Worm (Caenorhabditis elegans) whole organism, L4/young adult: Measurements from ENCODE around the gene C17G10.13.
"Not testable (repeated sequence)": the region's sequence is repeated elsewhere in the genome, so short reads cannot be mapped to it uniquely, and the experiment has no call there.

Experiments used
- W03F9.2 ChIP-seq: fragments of 150-350 bp; optimal IDR thresholded peaks from 2 replicates; lab custom pipeline; 2014; ENCODE audit warnings: missing biosample characterization, missing genetic modification characterization
- him-1 ChIP-seq: sonication (generic microtip); optimal IDR thresholded peaks from 2 replicates; lab custom pipeline; 2016; ENCODE audit warnings: missing genotype, missing genetic modification reagents, missing genetic modification characterization, missing compliant biosample characterization

ce11 chrII:5630851-5631401, 41.3 kb upstream of the C17G10.13 start, which contains the start of the genes F59E12.6 and npl-4.1:
- TF ChIP-seq him-1; W03F9.2 (tag; lab: Kevin White, UChicago): not testable (repeated sequence)
